Fruit fly (Drosophila melanogaster): ENCODE measurements around the gene ase.
"Not testable (repeated sequence)": the region's sequence is repeated elsewhere in the genome, so short reads cannot be mapped to it uniquely, and the experiment has no call there.

Gene ase

DNA sequence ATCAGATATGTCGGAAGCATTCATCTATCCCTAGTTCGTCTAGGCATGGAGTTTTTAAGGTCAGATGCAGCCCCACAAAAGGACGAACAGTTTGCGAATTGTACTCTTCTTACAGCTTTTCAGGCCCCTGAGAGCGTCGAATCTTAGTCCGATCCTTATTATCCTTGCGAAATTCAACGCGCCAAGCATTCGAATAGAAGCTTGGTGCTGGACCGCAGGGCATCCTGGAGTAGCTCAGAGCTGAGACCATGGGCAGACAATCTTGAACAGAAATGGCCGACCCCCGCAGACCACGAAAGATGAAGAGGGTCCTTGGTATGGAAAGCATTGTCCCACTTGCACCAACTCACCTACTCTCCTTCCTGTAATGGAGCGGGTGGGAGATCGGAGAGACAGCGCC lies 18.2 kb downstream of the ase start, which contains the start of gene CG32817:
Gene CG32817, plus strand, starts transcription at position 301 of the 400 bp plus-strand sequence.
- TF ChIP-seq Dif (GFP tag; optimal IDR thresholded peaks at IDR 0.05; ENCODE audit: partially characterized antibody) (no peak), Dfd (GFP tag; optimal IDR thresholded peaks at IDR 0.05) (no peak), Mio (GFP tag; optimal IDR thresholded peaks at IDR 0.05) (no peak), Rel (GFP tag; optimal IDR thresholded peaks at IDR 0.05) (no peak), Rel (tag; optimal IDR thresholded peaks at IDR 0.05) (no peak), br (GFP tag; optimal IDR thresholded peaks at IDR 0.05) (no peak), lola (GFP tag; optimal IDR thresholded peaks at IDR 0.05) (no peak)

DNA sequence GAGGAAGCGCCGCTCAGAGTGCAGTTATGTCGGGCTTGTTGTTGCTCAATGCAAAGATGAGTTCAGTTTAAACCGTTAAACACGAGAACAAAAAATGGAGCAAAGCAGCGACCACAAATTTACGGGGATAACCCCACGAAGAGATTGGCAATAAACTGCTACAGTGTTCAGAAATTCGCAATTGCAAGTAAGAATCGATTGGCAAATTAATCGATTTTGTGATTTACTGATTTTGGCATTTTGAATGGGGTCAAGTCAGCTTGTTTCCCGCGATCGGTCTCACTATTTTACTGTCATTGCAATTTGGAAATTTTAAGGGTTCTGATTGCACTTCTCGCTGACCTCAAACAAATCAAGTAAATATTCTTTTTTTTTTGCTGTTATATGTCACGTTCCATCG lies 21.1 kb downstream of the ase start, which contains the start of gene CG3176:
Gene CG3176, plus strand, starts transcription at position 221 of the 400 bp plus-strand sequence.
- TF ChIP-seq rgr (GFP tag; optimal IDR thresholded peaks at IDR 0.05) = peak; percentile 29
- TF ChIP-seq Rel (GFP tag; optimal IDR thresholded peaks at IDR 0.05) = not testable (repeated sequence)
- TF ChIP-seq Rel (tag; optimal IDR thresholded peaks at IDR 0.05) = peak; percentile 95

DNA sequence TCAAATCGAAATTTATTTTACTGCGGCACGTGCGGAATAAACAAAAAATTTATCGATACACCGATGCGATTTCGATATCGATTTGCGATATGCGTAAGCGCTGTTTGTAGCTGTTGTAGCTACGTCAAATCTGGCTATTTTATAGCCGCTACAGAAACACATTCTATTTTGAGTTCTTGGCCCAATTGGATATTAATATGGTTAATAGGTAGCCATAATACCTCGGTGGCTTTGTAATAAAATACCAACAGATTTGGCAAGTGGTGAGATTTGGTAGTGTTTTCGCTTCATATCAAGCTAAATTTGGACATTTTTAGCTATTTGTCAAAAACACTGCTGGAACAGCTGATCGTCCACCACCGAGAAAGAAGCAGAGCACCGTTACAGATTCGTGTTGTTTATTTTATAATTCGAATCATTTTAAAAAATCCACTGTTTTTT lies 27.0 kb downstream of the ase start, which contains the start of the genes CG18273 and CG3156:
Gene CG18273, minus strand, starts transcription at position 65 of the 441 bp plus-strand sequence.
Gene CG3156, plus strand, starts transcription at position 362 of the 441 bp plus-strand sequence.
- no peak for TF ChIP-seq OdsH (GFP tag; optimal IDR thresholded peaks at IDR 0.05)
- TF ChIP-seq rgr (GFP tag; optimal IDR thresholded peaks at IDR 0.05) = no peak
- no peak for TF ChIP-seq Rel (GFP tag; optimal IDR thresholded peaks at IDR 0.05)
- peak; percentile 78 for TF ChIP-seq Rel (tag; optimal IDR thresholded peaks at IDR 0.05)
- TF ChIP-seq psq (GFP tag; optimal IDR thresholded peaks at IDR 0.05) = no peak
- TF ChIP-seq Hr83 (GFP tag; optimal IDR thresholded peaks at IDR 0.05; ENCODE audit: poor library complexity, severe bottlenecking) = no peak
- TF ChIP-seq Myc (optimal IDR thresholded peaks at IDR 0.05) = peak; percentile 98
- TF ChIP-seq GATAd (GFP tag; optimal IDR thresholded peaks at IDR 0.05) = no peak
- TF ChIP-seq Vsx2 (GFP tag; optimal IDR thresholded peaks at IDR 0.05; ENCODE audit: partially characterized antibody) = no peak
- TF ChIP-seq usp (GFP tag; optimal IDR thresholded peaks at IDR 0.05) = no peak
- no peak for TF ChIP-seq ey (GFP tag; optimal IDR thresholded peaks at IDR 0.05)
- no peak for TF ChIP-seq Jra (GFP tag; optimal IDR thresholded peaks at IDR 0.05)
- peak; percentile 2 for TF ChIP-seq sv (GFP tag; optimal IDR thresholded peaks at IDR 0.05)
- no peak for TF ChIP-seq N (GFP tag; optimal IDR thresholded peaks at IDR 0.05)
- TF ChIP-seq HLH106 (tag; optimal IDR thresholded peaks at IDR 0.05) = peak; percentile 57
- no peak for TF ChIP-seq dmrt93B (GFP tag; optimal IDR thresholded peaks at IDR 0.05)
- TF ChIP-seq CrebA (GFP tag; optimal IDR thresholded peaks at IDR 0.05; ENCODE audit: borderline replicate concordance) = no peak
- no peak for TF ChIP-seq CG32264 (GFP tag; optimal IDR thresholded peaks at IDR 0.05)
- peak; percentile 22 for TF ChIP-seq woc (GFP tag; optimal IDR thresholded peaks at IDR 0.05)

DNA sequence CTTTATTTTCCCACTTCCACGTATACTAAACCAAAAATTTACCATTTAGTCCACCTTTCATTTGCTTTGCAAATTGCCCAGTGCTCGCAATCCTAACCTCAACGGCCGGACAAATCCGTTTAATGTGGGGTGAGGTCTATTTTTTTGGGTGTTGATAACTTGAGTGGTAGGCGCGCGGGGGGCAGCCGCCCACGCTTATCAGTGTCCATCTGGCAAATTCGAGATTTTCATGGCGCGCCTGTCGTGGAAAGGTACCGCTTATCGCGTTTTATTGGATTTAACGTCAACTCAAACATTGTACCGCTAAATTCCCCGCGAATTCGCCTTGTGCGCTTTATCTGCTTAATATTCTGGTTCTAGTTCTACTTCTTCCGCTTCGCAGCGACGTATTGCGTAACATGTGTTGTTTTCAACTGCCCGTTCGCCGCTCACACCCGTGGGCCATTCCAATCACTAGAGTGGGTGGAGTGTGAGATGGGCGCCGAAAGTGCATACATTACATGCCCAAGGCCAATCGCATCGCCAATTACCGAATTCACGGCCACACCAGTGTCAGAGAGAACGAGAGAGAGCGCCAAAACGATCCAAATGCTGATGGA lies 32.3 kb downstream of the ase start:
- TF ChIP-seq HLH106 (tag; optimal IDR thresholded peaks at IDR 0.05) (no peak), Rel (GFP tag; optimal IDR thresholded peaks at IDR 0.05) (no peak), Rel (tag; optimal IDR thresholded peaks at IDR 0.05) (peak; percentile 96)

DNA sequence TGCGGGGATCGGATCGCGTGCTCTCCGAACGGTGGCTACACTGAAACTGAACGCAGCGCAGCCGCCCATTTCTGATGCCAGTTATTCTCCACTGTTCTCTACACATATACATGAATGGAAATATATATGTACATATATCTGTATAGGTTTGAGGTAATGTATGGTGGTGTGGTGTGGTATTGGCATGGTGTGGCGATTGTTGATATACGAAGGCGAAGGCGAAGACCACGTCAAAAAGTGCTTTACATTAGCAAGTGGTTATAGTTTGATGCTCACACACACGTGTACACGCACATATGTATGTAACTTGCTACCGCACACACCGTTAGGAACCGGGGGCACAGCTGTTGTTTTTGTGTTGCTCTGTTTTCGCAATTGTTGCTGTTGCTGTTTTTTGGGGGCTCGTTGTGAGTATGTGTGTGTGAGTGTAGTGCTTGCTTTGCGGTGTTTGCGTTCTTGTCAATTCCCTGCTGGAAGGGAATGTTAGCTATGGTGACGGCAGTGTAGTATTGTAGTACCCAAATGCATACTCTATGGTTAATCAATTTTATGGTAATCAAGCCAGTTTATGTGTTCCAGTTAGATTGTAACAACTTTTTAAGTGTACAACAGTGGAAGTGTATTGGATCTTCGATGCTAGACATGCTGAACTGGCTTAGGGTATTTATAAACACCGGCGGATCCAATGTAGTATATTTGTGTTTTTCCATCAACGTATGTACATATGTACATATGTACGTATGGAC lies 33.1 kb downstream of the ase start, which contains the start of gene CG17896:
Gene CG17896, minus strand, starts transcription at position 51 of the 746 bp plus-strand sequence.
- TF ChIP-seq br (GFP tag; optimal IDR thresholded peaks at IDR 0.05) = peak; percentile 98
- TF ChIP-seq dmrt93B (GFP tag; optimal IDR thresholded peaks at IDR 0.05) = peak; percentile 95
- TF ChIP-seq tai (GFP tag; optimal IDR thresholded peaks at IDR 0.05) = no peak
- TF ChIP-seq dl (GFP tag; optimal IDR thresholded peaks at IDR 0.05; ENCODE audit: insufficient read depth in 1 of 2, partially characterized antibody in 2 of 2) = no peak
- no peak for TF ChIP-seq lola (GFP tag; optimal IDR thresholded peaks at IDR 0.05)
- peak; percentile 94 for TF ChIP-seq sv (GFP tag; optimal IDR thresholded peaks at IDR 0.05)
- no peak for TF ChIP-seq brk (GFP tag; optimal IDR thresholded peaks at IDR 0.05)
- TF ChIP-seq sage (GFP tag; optimal IDR thresholded peaks at IDR 0.05) = no peak
- no peak for TF ChIP-seq Myc (optimal IDR thresholded peaks at IDR 0.05)
- TF ChIP-seq ey (GFP tag; optimal IDR thresholded peaks at IDR 0.05) = peak; percentile 99
- TF ChIP-seq HLH106 (tag; optimal IDR thresholded peaks at IDR 0.05) = peak; percentile 96
- TF ChIP-seq h (GFP tag; optimal IDR thresholded peaks at IDR 0.05) = peak; percentile 99
- TF ChIP-seq GATAd (GFP tag; optimal IDR thresholded peaks at IDR 0.05) = no peak
- TF ChIP-seq Rel (GFP tag; optimal IDR thresholded peaks at IDR 0.05) = peak; percentile 86
- TF ChIP-seq Rel (tag; optimal IDR thresholded peaks at IDR 0.05) = peak; percentile 61
- no peak for TF ChIP-seq jim (GFP tag; optimal IDR thresholded peaks at IDR 0.05)
- TF ChIP-seq psq (GFP tag; optimal IDR thresholded peaks at IDR 0.05) = peak; percentile 95
- TF ChIP-seq N (GFP tag; optimal IDR thresholded peaks at IDR 0.05) = peak; percentile 10
- TF ChIP-seq Hr78 (GFP tag; optimal IDR thresholded peaks at IDR 0.05) = no peak
- TF ChIP-seq dsf (GFP tag; optimal IDR thresholded peaks at IDR 0.05; ENCODE audit: borderline replicate concordance) = no peak
- peak; percentile 98 for TF ChIP-seq OdsH (GFP tag; optimal IDR thresholded peaks at IDR 0.05)
- peak; percentile 96 for TF ChIP-seq CG32264 (GFP tag; optimal IDR thresholded peaks at IDR 0.05)
- no peak for TF ChIP-seq Abd-B (GFP tag; optimal IDR thresholded peaks at IDR 0.05)
- peak; percentile 67 for TF ChIP-seq CG9705 (GFP tag; optimal IDR thresholded peaks at IDR 0.05)
- TF ChIP-seq Mio (GFP tag; optimal IDR thresholded peaks at IDR 0.05) = peak; percentile 84
- no peak for TF ChIP-seq Dif (GFP tag; optimal IDR thresholded peaks at IDR 0.05; ENCODE audit: partially characterized antibody)
- TF ChIP-seq CrebA (GFP tag; optimal IDR thresholded peaks at IDR 0.05; ENCODE audit: borderline replicate concordance) = no peak
- TF ChIP-seq Jra (GFP tag; optimal IDR thresholded peaks at IDR 0.05) = peak; percentile 83
- peak; percentile 95 to 99 for TF ChIP-seq foxo (GFP tag; optimal IDR thresholded peaks at IDR 0.05)
- TF ChIP-seq rgr (GFP tag; optimal IDR thresholded peaks at IDR 0.05) = peak; percentile 98
- peak; percentile 97 for TF ChIP-seq Hnf4 (GFP tag; optimal IDR thresholded peaks at IDR 0.05)
